Worm (Caenorhabditis elegans) whole organism, mixed stage, embryonic: ENCODE measurements around the gene sre-21.

Experiments
- M03D4.4 ChIP-seq: sonication (generic microtip); optimal IDR thresholded peaks from 2 replicates; lab custom pipeline; 2017; ENCODE audit warnings: mild to moderate bottlenecking, missing genetic modification characterization, missing compliant biosample characterization
- bed-3 ChIP-seq: fragments of 200-800 bp; sonication (Bioruptor generic); optimal IDR thresholded peaks from 3 replicates; lab custom pipeline; 2018; ENCODE audit warnings: mild to moderate bottlenecking, missing genetic modification characterization, moderate library complexity, missing compliant biosample characterization
- blmp-1 ChIP-seq: fragments of 150-350 bp; optimal IDR thresholded peaks from 2 replicates; lab custom pipeline; 2014; ENCODE audit warnings: missing biosample characterization, missing genetic modification characterization
- ceh-39 ChIP-seq: fragments of 150-350 bp; optimal IDR thresholded peaks from 2 replicates; lab custom pipeline; 2014; ENCODE audit warnings: missing biosample characterization, missing genetic modification characterization
- ceh-43 ChIP-seq: fragments of 200-800 bp; sonication (Bioruptor generic); optimal IDR thresholded peaks from 2 replicates; lab custom pipeline; 2018; ENCODE audit warnings: mild to moderate bottlenecking, missing genetic modification characterization, moderate library complexity, missing compliant biosample characterization
- ces-1 ChIP-seq: fragments of 150-350 bp; optimal IDR thresholded peaks from 2 replicates; lab custom pipeline; 2014; ENCODE audit warnings: missing biosample characterization, missing genetic modification reagents, missing genetic modification characterization
- cnd-1 ChIP-seq: fragments of 200-800 bp; sonication (Bioruptor generic); optimal IDR thresholded peaks from 2 replicates; lab custom pipeline; 2018; ENCODE audit warnings: mild to moderate bottlenecking, missing genetic modification characterization, missing compliant biosample characterization
- drap-1 ChIP-seq: fragments of 200-800 bp; sonication (Bioruptor generic); optimal IDR thresholded peaks from 3 replicates; lab custom pipeline; 2018; ENCODE audit warnings: mild to moderate bottlenecking, missing genetic modification characterization, missing compliant biosample characterization
- elt-1 ChIP-seq: sonication (generic microtip); optimal IDR thresholded peaks from 2 replicates; lab custom pipeline; 2017; ENCODE audit warnings: missing genetic modification characterization, mild to moderate bottlenecking, missing compliant biosample characterization, antibody characterized with exemption, moderate library complexity, borderline replicate concordance; ENCODE audit not compliant: insufficient read depth
- elt-3 ChIP-seq: fragments of 150-350 bp; optimal IDR thresholded peaks from 2 replicates; lab custom pipeline; 2014; ENCODE audit warnings: missing biosample characterization, missing genetic modification characterization
- flh-1 ChIP-seq: fragments of 200-800 bp; sonication (Bioruptor generic); optimal IDR thresholded peaks from 2 replicates; lab custom pipeline; 2018; ENCODE audit warnings: mild to moderate bottlenecking, missing genetic modification characterization, moderate library complexity, missing compliant biosample characterization
- ham-2 ChIP-seq: fragments of 200-800 bp; sonication (Bioruptor generic); optimal IDR thresholded peaks from 2 replicates; lab custom pipeline; 2018; ENCODE audit warnings: mild to moderate bottlenecking, missing genetic modification characterization, missing compliant biosample characterization
- hlh-1 ChIP-seq: fragments of 150-350 bp; optimal IDR thresholded peaks from 2 replicates; lab custom pipeline; 2014; ENCODE audit warnings: missing biosample characterization, missing genetic modification reagents, missing genetic modification characterization
- lin-13 ChIP-seq: fragments of 150-350 bp; optimal IDR thresholded peaks from 2 replicates; lab custom pipeline; 2014; ENCODE audit warnings: missing biosample characterization, missing genetic modification characterization
- lin-32 ChIP-seq: fragments of 200-800 bp; sonication (Bioruptor generic); optimal IDR thresholded peaks from 2 replicates; lab custom pipeline; 2018; ENCODE audit warnings: mild to moderate bottlenecking, missing genetic modification characterization, missing compliant biosample characterization
- lsy-2 ChIP-seq: fragments of 150-350 bp; optimal IDR thresholded peaks from 2 replicates; lab custom pipeline; 2014; ENCODE audit warnings: missing biosample characterization, missing genetic modification characterization
- mep-1 ChIP-seq: fragments of 150-350 bp; optimal IDR thresholded peaks from 2 replicates; lab custom pipeline; 2017; ENCODE audit warnings: missing biosample characterization, missing genetic modification reagents, missing genetic modification characterization, inconsistent platforms
- mls-2 ChIP-seq: sonication (generic microtip); optimal IDR thresholded peaks from 2 replicates; lab custom pipeline; 2016; ENCODE audit warnings: mild to moderate bottlenecking, missing genetic modification characterization, moderate library complexity, missing compliant biosample characterization
- nhr-12 ChIP-seq: fragments of 150-350 bp; optimal IDR thresholded peaks from 2 replicates; lab custom pipeline; 2014; ENCODE audit warnings: missing biosample characterization, missing genetic modification characterization
- nhr-2 ChIP-seq: fragments of 150-350 bp; optimal IDR thresholded peaks from 2 replicates; lab custom pipeline; 2014; ENCODE audit warnings: missing biosample characterization, missing genetic modification characterization
- nhr-237 ChIP-seq: fragments of 150-350 bp; optimal IDR thresholded peaks from 2 replicates; lab custom pipeline; 2014; ENCODE audit warnings: missing biosample characterization, missing genetic modification characterization
- nhr-28 ChIP-seq: fragments of 150-350 bp; optimal IDR thresholded peaks from 2 replicates; lab custom pipeline; 2014; ENCODE audit warnings: missing biosample characterization, missing genetic modification characterization
- nhr-76 ChIP-seq: sonication (generic microtip); optimal IDR thresholded peaks from 2 replicates; lab custom pipeline; 2017; ENCODE audit warnings: missing biosample characterization, missing genetic modification characterization
- pha-4 ChIP-seq: fragments of 150-350 bp; optimal IDR thresholded peaks from 2 replicates; lab custom pipeline; 2018; ENCODE audit warnings: missing biosample characterization, missing genetic modification reagents, missing genetic modification characterization
- sem-2 ChIP-seq: fragments of 200-800 bp; sonication (Bioruptor generic); optimal IDR thresholded peaks from 2 replicates; lab custom pipeline; 2018; ENCODE audit warnings: mild to moderate bottlenecking, missing genetic modification characterization, missing compliant biosample characterization
- snpc-4 ChIP-seq: fragments of 150-350 bp; optimal IDR thresholded peaks from 2 replicates; lab custom pipeline; 2014; ENCODE audit warnings: missing biosample characterization, missing genetic modification characterization
- tbx-8 ChIP-seq: fragments of 200-800 bp; sonication (Bioruptor generic); optimal IDR thresholded peaks from 2 replicates; lab custom pipeline; 2018; ENCODE audit warnings: mild to moderate bottlenecking, missing genetic modification characterization, moderate library complexity, missing compliant biosample characterization
- unc-120 ChIP-seq: sonication (generic microtip); optimal IDR thresholded peaks from 2 replicates; lab custom pipeline; 2017; ENCODE audit warnings: missing genetic modification characterization, missing compliant biosample characterization; ENCODE audit not compliant: poor library complexity, severe bottlenecking
- unc-39 ChIP-seq: fragments of 150-350 bp; optimal IDR thresholded peaks from 2 replicates; lab custom pipeline; 2014; ENCODE audit warnings: missing biosample characterization, missing genetic modification characterization
- unc-62 ChIP-seq: fragments of 150-350 bp; optimal IDR thresholded peaks from 2 replicates; lab custom pipeline; 2014; ENCODE audit warnings: missing biosample characterization, missing genetic modification reagents, missing genetic modification characterization
- zip-8 ChIP-seq: fragments of 150-350 bp; optimal IDR thresholded peaks from 2 replicates; lab custom pipeline; 2014; ENCODE audit warnings: missing biosample characterization, missing genetic modification characterization

sre-21 gene

DNA sequence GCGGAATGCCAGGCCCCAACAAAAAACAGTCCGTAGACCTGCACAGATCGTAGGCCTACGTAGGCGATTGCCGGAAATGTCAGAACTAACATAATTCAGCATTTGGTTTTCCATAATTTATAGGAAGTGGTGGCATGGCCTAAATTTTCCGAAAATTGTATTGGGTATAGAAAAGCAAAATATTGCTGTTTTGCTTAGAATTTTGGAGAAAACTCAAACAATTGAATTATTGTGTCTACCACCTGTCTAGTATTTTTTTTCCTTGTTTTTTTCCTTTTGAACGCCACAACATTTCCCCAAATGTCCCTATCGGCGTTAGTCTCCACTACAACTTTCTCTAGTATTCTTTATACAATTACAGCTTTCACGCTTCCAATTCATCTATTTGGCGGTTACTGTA lies 5.8 kb downstream of the sre-21 start, which contains the start of gene srh-284:
Gene srh-284 (plus strand): TSS at position 301 of the 400 bp plus-strand sequence.
- TF ChIP-seq tbx-8 (no peak), mls-2 (no peak), ham-2 (GFP tag; lab: Kevin White, UChicago) (no peak), elt-1 (tag; lab: Kevin White, UChicago) (no peak), M03D4.4 (tag; lab: Kevin White, UChicago) (no peak), unc-39 (no peak), nhr-237 (tag; lab: Kevin White, UChicago) (no peak), lin-13 (tag; lab: Kevin White, UChicago) (no peak), cnd-1 (no peak), pha-4 (tag; lab: Kevin White, UChicago) (no peak), lsy-2 (tag; lab: Kevin White, UChicago) (no peak), nhr-76 (no peak), ceh-39 (no peak), elt-3 (no peak), blmp-1 (no peak), ces-1 (GFP tag; lab: Kevin White, UChicago) (no peak), flh-1 (GFP tag; lab: Kevin White, UChicago) (no peak), unc-120 (no peak), unc-62 (no peak), mep-1 (tag; lab: Kevin White, UChicago) (no peak)

DNA sequence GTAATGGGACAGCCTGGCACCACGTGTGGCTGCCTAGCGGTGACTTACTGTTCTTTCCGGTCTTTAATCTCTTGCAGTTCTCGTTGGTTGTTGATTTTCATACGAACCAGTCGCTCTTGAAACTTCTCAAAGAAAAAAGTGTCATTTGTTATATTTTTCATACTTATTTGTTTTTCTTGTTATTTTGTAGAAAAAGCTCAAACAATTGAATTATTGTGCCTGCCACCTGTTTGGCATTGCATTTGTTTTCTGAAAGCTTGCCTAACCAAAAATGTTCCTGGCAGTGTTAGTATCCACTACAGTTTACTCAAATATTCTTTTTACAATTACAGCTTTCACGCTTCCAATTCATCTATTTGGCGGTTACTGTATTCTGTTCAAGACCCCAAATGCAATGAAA lies 7.9 kb downstream of the sre-21 start, which contains the start of the genes C47A10.16 and srh-283:
Gene C47A10.16 (minus strand): TSS at position 101 of the 400 bp plus-strand sequence.
Gene srh-283 (plus strand): TSS at position 272 of the 400 bp plus-strand sequence.
- TF ChIP-seq hlh-1 (tag; lab: Kevin White, UChicago) (no peak), nhr-2 (tag; lab: Kevin White, UChicago) (no peak), cnd-1 (no peak), zip-8 (tag; lab: Kevin White, UChicago) (no peak), tbx-8 (no peak), M03D4.4 (tag; lab: Kevin White, UChicago) (no peak), lsy-2 (tag; lab: Kevin White, UChicago) (no peak), mls-2 (no peak), nhr-237 (tag; lab: Kevin White, UChicago) (no peak), sem-2 (no peak), ces-1 (GFP tag; lab: Kevin White, UChicago) (no peak), ceh-43 (GFP tag; lab: Kevin White, UChicago) (no peak)
- TF ChIP-seq, all 35 proteins: peak for 0

DNA sequence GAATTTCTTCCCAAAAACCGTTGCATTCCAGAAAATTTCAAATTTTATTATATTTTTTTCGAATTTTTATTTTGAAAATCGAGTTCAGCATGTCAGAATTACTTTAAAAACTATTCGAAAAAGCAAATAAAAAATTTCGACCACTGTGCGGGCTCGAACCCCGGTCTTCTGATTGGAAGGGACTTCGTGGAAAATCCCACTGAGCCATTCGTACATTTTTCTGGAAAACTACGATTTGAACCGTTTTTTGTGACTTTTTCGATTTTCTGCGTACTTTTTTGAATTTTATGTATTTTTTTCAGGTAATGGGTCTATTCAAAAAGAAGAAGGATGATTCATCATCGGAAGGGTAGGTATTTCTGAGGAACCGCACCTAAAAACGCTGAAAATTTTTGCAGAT lies 17.4 kb downstream of the sre-21 start, which contains the start of gene pgp-9:
Gene pgp-9 (plus strand): TSS at position 301 of the 400 bp plus-strand sequence.
- TF ChIP-seq unc-39 (no peak), nhr-12 (tag; lab: Kevin White, UChicago) (no peak), flh-1 (GFP tag; lab: Kevin White, UChicago) (no peak), snpc-4 (no peak), bed-3 (GFP tag; lab: Kevin White, UChicago) (no peak), M03D4.4 (tag; lab: Kevin White, UChicago) (no peak), blmp-1 (no peak), lin-32 (GFP tag; lab: Kevin White, UChicago) (no peak), hlh-1 (tag; lab: Kevin White, UChicago) (no peak), mep-1 (tag; lab: Kevin White, UChicago) (no peak), nhr-237 (tag; lab: Kevin White, UChicago) (no peak), ceh-43 (GFP tag; lab: Kevin White, UChicago) (no peak), nhr-28 (tag; lab: Kevin White, UChicago) (no peak), pha-4 (tag; lab: Kevin White, UChicago) (no peak), lsy-2 (tag; lab: Kevin White, UChicago) (no peak), mls-2 (no peak), cnd-1 (no peak), unc-62 (no peak)

DNA sequence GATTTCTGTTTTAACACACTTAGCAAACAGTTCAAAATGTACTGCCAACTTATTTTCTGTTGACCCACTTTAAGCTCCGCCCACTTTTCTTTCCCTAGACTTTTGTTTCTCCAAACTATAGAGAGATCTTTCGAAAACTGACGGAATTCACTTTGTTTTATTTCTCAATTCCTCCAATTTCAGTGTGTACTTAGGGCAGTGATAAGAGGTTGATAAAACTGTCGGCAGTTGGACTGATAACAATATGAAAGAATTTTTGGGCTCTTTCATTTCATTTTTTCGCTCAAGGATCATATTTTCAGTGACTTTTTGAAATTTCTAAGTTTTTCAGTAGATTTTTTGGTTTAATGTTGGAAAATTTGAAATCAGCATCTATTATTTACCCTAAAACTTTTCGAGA lies 18.0 kb downstream of the sre-21 start:
- TF ChIP-seq ces-1 (GFP tag; lab: Kevin White, UChicago) = no peak
- no peak for TF ChIP-seq flh-1 (GFP tag; lab: Kevin White, UChicago)
- TF ChIP-seq sem-2 = no peak
- no peak for TF ChIP-seq unc-62
- no peak for TF ChIP-seq mep-1 (tag; lab: Kevin White, UChicago)
- no peak for TF ChIP-seq tbx-8
- TF ChIP-seq snpc-4 = no peak
- no peak for TF ChIP-seq ceh-39
- TF ChIP-seq nhr-2 (tag; lab: Kevin White, UChicago) = no peak
- TF ChIP-seq cnd-1 = no peak
- TF ChIP-seq ham-2 (GFP tag; lab: Kevin White, UChicago) = no peak
- no peak for TF ChIP-seq drap-1
- no peak for TF ChIP-seq bed-3 (GFP tag; lab: Kevin White, UChicago)
- TF ChIP-seq, all 35 proteins: peak for 0
